Worm (Caenorhabditis elegans) whole organism, L4 larva: ENCODE measurements around the gene C09H10.5.

ENCODE experiments used
- F44E2.7 ChIP-seq: fragments of 200-800 bp; sonication (Bioruptor generic); IDR thresholded peaks from 2 replicates; pipeline ENCODE4 v2.1.2; 2022; ENCODE audit warnings: missing genetic modification characterization, missing compliant biosample characterization
- R02D3.7 ChIP-seq: fragments of 150-350 bp; sonication (generic microtip); optimal IDR thresholded peaks from 3 replicates; lab custom pipeline; 2014; ENCODE audit warnings: missing biosample characterization, missing genetic modification characterization
- T20F7.1 ChIP-seq: fragments of 200-800 bp; sonication (Bioruptor generic); optimal IDR thresholded peaks from 2 replicates; lab custom pipeline; 2018; ENCODE audit warnings: mild to moderate bottlenecking, missing genetic modification characterization, missing compliant biosample characterization
- T26A8.4 ChIP-seq: fragments of 200-800 bp; sonication (Bioruptor generic); IDR thresholded peaks from 2 replicates; pipeline ENCODE4 v1.3.6; 2022; ENCODE audit warnings: missing genetic modification characterization, missing compliant biosample characterization
- Y48G9A.11 ChIP-seq: fragments of 200-800 bp; sonication (Bioruptor generic); IDR thresholded peaks from 2 replicates; pipeline ENCODE4 v1.3.6; 2022; ENCODE audit warnings: missing genetic modification reagents, missing genetic modification characterization, missing compliant biosample characterization
- Y5F2A.4 ChIP-seq: fragments of 200-800 bp; sonication (Bioruptor generic); optimal IDR thresholded peaks from 2 replicates; lab custom pipeline; 2018; ENCODE audit warnings: mild to moderate bottlenecking, missing genetic modification characterization, missing compliant biosample characterization
- Y75B8A.6 ChIP-seq: fragments of 200-800 bp; sonication (Bioruptor generic); IDR thresholded peaks from 2 replicates; pipeline ENCODE4 v1.3.6; 2022; ENCODE audit warnings: missing genetic modification reagents, missing genetic modification characterization, missing compliant biosample characterization
- aha-1 ChIP-seq: fragments of 150-350 bp; peaks from one replicate; lab custom pipeline; 2014; ENCODE audit warnings: missing biosample characterization, missing genetic modification characterization
- ama-1 ChIP-seq: fragments of 150-350 bp; optimal IDR thresholded peaks from 2 replicates; lab custom pipeline; 2014; ENCODE audit warnings: inconsistent platforms, mixed read lengths
- arid-1 ChIP-seq: fragments of 200-800 bp; sonication (Bioruptor generic); conservative IDR thresholded peaks from 2 replicates; pipeline ENCODE4 v1.3.6; 2022; ENCODE audit warnings: missing genetic modification reagents, missing genetic modification characterization, missing compliant biosample characterization
- attf-4 ChIP-seq: sonication (generic microtip); optimal IDR thresholded peaks from 3 replicates; lab custom pipeline; 2017; ENCODE audit warnings: missing biosample characterization, missing genetic modification characterization
- ceh-28 ChIP-seq: fragments of 150-350 bp; optimal IDR thresholded peaks from 2 replicates; lab custom pipeline; 2014; ENCODE audit warnings: missing biosample characterization, missing genetic modification reagents, missing genetic modification characterization
- ceh-44 ChIP-seq: fragments of 200-800 bp; sonication (Bioruptor generic); IDR thresholded peaks from 2 replicates; pipeline ENCODE4 v1.3.6; 2022; ENCODE audit warnings: missing genetic modification reagents, missing genetic modification characterization, missing compliant biosample characterization
- ceh-82 ChIP-seq: sonication (generic microtip); optimal IDR thresholded peaks from 2 replicates; lab custom pipeline; 2017; ENCODE audit warnings: missing biosample characterization, missing genetic modification characterization
- daf-8 ChIP-seq: fragments of 200-800 bp; sonication (Bioruptor generic); IDR thresholded peaks from 2 replicates; pipeline ENCODE4 v1.3.6; 2022; ENCODE audit warnings: missing genetic modification characterization, missing compliant biosample characterization
- dmd-9 ChIP-seq: fragments of 200-800 bp; sonication (Bioruptor generic); IDR thresholded peaks from 2 replicates; pipeline ENCODE4 v1.3.6; 2022; ENCODE audit warnings: missing genetic modification reagents, missing genetic modification characterization, missing compliant biosample characterization
- duxl-1 ChIP-seq: sonication (generic microtip); optimal IDR thresholded peaks from 2 replicates; lab custom pipeline; 2016; ENCODE audit warnings: mild to moderate bottlenecking, missing genetic modification characterization, moderate library complexity, missing compliant biosample characterization; ENCODE audit not compliant: poor library complexity
- egl-43 ChIP-seq: fragments of 200-800 bp; sonication (Bioruptor generic); IDR thresholded peaks from 2 replicates; pipeline ENCODE4 v1.3.6; 2022; ENCODE audit warnings: missing genetic modification reagents, missing genetic modification characterization, missing compliant biosample characterization
- fkh-10 ChIP-seq: fragments of 150-350 bp; optimal IDR thresholded peaks from 2 replicates; lab custom pipeline; 2014; ENCODE audit warnings: missing biosample characterization, missing genetic modification reagents, missing genetic modification characterization
- fos-1 ChIP-seq: fragments of 150-350 bp; optimal IDR thresholded peaks from 2 replicates; lab custom pipeline; 2014; ENCODE audit warnings: missing biosample characterization, missing genetic modification characterization
- hlh-11 ChIP-seq: fragments of 200-800 bp; sonication (Bioruptor generic); optimal IDR thresholded peaks from 2 replicates; lab custom pipeline; 2018; ENCODE audit warnings: mild to moderate bottlenecking, missing genetic modification characterization, missing compliant biosample characterization
- hmg-1.1 ChIP-seq: fragments of 200-800 bp; sonication (Bioruptor generic); IDR thresholded peaks from 2 replicates; pipeline ENCODE4 v1.3.6; 2022; ENCODE audit warnings: missing genetic modification reagents, missing genetic modification characterization, missing compliant biosample characterization
- lin-15B ChIP-seq: fragments of 150-350 bp; sonication (generic microtip); optimal IDR thresholded peaks from 3 replicates; lab custom pipeline; 2014; ENCODE audit warnings: missing biosample characterization, missing genetic modification characterization
- lin-39 ChIP-seq: fragments of 150-350 bp; optimal IDR thresholded peaks from 2 replicates; lab custom pipeline; 2014; ENCODE audit warnings: missing biosample characterization, missing genetic modification reagents, missing genetic modification characterization
- madf-5 ChIP-seq, 2 experiments: fragments of 200-800 bp; sonication (Bioruptor generic); IDR thresholded peaks; 2 replicates each; pipeline ENCODE4 v1.3.6; 2022; ENCODE audit warnings: missing compliant biosample characterization in 2 of 2, missing genetic modification characterization in 2 of 2
- madf-9 ChIP-seq: fragments of 200-800 bp; sonication (Bioruptor generic); conservative IDR thresholded peaks from 2 replicates; pipeline ENCODE4 v1.3.6; 2022; ENCODE audit warnings: missing genetic modification reagents, missing genetic modification characterization, missing compliant biosample characterization
- mdl-1 ChIP-seq, 2 experiments: fragments of 150-350 bp in 1 of 2; sonication (generic microtip) in 1 of 2; optimal IDR thresholded peaks; 2 replicates each; lab custom pipeline; 2014 to 2017; ENCODE audit warnings: missing biosample characterization in 2 of 2, missing genetic modification characterization in 2 of 2
- mep-1 ChIP-seq: fragments of 150-350 bp; sonication (generic microtip); optimal IDR thresholded peaks from 3 replicates; lab custom pipeline; 2014; ENCODE audit warnings: missing biosample characterization, missing genetic modification characterization
- mxl-2 ChIP-seq: fragments of 200-800 bp; sonication (Bioruptor generic); conservative IDR thresholded peaks from 2 replicates; pipeline ENCODE4 v1.3.6; 2022; ENCODE audit warnings: missing genetic modification reagents, missing genetic modification characterization, missing compliant biosample characterization
- mxl-3 ChIP-seq: fragments of 200-800 bp; sonication (Bioruptor generic); optimal IDR thresholded peaks from 2 replicates; lab custom pipeline; 2018; ENCODE audit warnings: mild to moderate bottlenecking, missing genetic modification characterization, missing compliant biosample characterization
- nhr-28 ChIP-seq: fragments of 150-350 bp; optimal IDR thresholded peaks from 2 replicates; lab custom pipeline; 2014; ENCODE audit warnings: missing biosample characterization, missing genetic modification characterization
- nhr-42 ChIP-seq: fragments of 200-800 bp; sonication (Bioruptor generic); IDR thresholded peaks from 2 replicates; pipeline ENCODE4 v1.3.6; 2022; ENCODE audit warnings: missing genetic modification characterization, missing compliant biosample characterization
- nhr-48 ChIP-seq: sonication (generic microtip); optimal IDR thresholded peaks from 2 replicates; lab custom pipeline; 2016; ENCODE audit warnings: mild to moderate bottlenecking, missing genetic modification characterization, missing compliant biosample characterization
- pha-4 ChIP-seq, 2 experiments: fragments of 150-350 bp in 1 of 2; fragments of 200-800 bp in 1 of 2; sonication (Bioruptor generic) in 1 of 2; IDR thresholded peaks in 1 of 2; optimal IDR thresholded peaks in 1 of 2; 2 replicates each; pipeline versions ENCODE4 v1.3.6 to Lab custom; 2014 to 2022; ENCODE audit warnings: missing genetic modification characterization in 2 of 2, missing genetic modification reagents in 2 of 2, missing biosample characterization in 1 of 2, missing compliant biosample characterization in 1 of 2
- pqm-1 ChIP-seq: sonication (generic microtip); optimal IDR thresholded peaks from 2 replicates; lab custom pipeline; 2017; ENCODE audit warnings: missing biosample characterization, missing genetic modification characterization
- rbr-2 ChIP-seq: sonication (generic microtip); optimal IDR thresholded peaks from 2 replicates; lab custom pipeline; 2016; ENCODE audit warnings: missing genotype, missing genetic modification characterization, missing compliant biosample characterization
- saeg-2 ChIP-seq: fragments of 200-800 bp; sonication (Bioruptor generic); IDR thresholded peaks from 2 replicates; pipeline ENCODE4 v1.3.6; 2022; ENCODE audit warnings: missing genetic modification reagents, missing genetic modification characterization, missing compliant biosample characterization
- sdz-12 ChIP-seq: fragments of 200-800 bp; sonication (Bioruptor generic); optimal IDR thresholded peaks from 2 replicates; lab custom pipeline; 2018; ENCODE audit warnings: mild to moderate bottlenecking, missing genetic modification characterization, missing compliant biosample characterization
- set-16 ChIP-seq: fragments of 200-800 bp; sonication (Bioruptor generic); IDR thresholded peaks from 2 replicates; pipeline ENCODE4 v1.3.6; 2022; ENCODE audit warnings: missing genetic modification reagents, missing genetic modification characterization, missing compliant biosample characterization
- skn-1 ChIP-seq: fragments of 150-350 bp; optimal IDR thresholded peaks from 2 replicates; lab custom pipeline; 2014; ENCODE audit warnings: missing biosample characterization, missing genetic modification characterization
- snpc-1.2 ChIP-seq: fragments of 200-800 bp; sonication (Bioruptor generic); IDR thresholded peaks from 2 replicates; pipeline ENCODE4 v1.3.6; 2022; ENCODE audit warnings: missing genetic modification reagents, missing genetic modification characterization, missing compliant biosample characterization
- snpc-4 ChIP-seq: fragments of 150-350 bp; optimal IDR thresholded peaks from 2 replicates; lab custom pipeline; 2014; ENCODE audit warnings: missing biosample characterization, missing genetic modification characterization
- spr-3 ChIP-seq: fragments of 200-800 bp; sonication (Bioruptor generic); optimal IDR thresholded peaks from 2 replicates; lab custom pipeline; 2018; ENCODE audit warnings: mild to moderate bottlenecking, missing genetic modification characterization, missing compliant biosample characterization
- tra-1 ChIP-seq: fragments of 200-800 bp; sonication (Bioruptor generic); IDR thresholded peaks from 2 replicates; pipeline ENCODE4 v1.3.6; 2022; ENCODE audit warnings: missing genetic modification reagents, missing genetic modification characterization, missing compliant biosample characterization
- vab-7 ChIP-seq: fragments of 200-800 bp; sonication (Bioruptor generic); IDR thresholded peaks from 2 replicates; pipeline ENCODE4 v1.3.6; 2022; ENCODE audit warnings: missing genetic modification reagents, missing genetic modification characterization, missing compliant biosample characterization
- zag-1 ChIP-seq: fragments of 150-350 bp; optimal IDR thresholded peaks from 2 replicates; lab custom pipeline; 2014; ENCODE audit warnings: missing biosample characterization, missing genetic modification characterization
- zfp-2 ChIP-seq: sonication (generic microtip); optimal IDR thresholded peaks from 2 replicates; lab custom pipeline; 2016; ENCODE audit warnings: mild to moderate bottlenecking, missing genetic modification characterization, missing compliant biosample characterization
- zfp-3 ChIP-seq: fragments of 200-800 bp; sonication (Bioruptor generic); conservative IDR thresholded peaks from 2 replicates; pipeline ENCODE4 v1.3.6; 2022; ENCODE audit warnings: missing genetic modification reagents, missing genetic modification characterization, missing compliant biosample characterization
- zip-11 ChIP-seq: fragments of 200-800 bp; sonication (Bioruptor generic); IDR thresholded peaks from 2 replicates; pipeline ENCODE4 v1.3.6; 2022; ENCODE audit warnings: missing genetic modification characterization, missing compliant biosample characterization

C09H10.5 gene

ce11 chrII:11149866-11150685 is 46.5 kb upstream of the C09H10.5 start (continued):
- no peak for TF ChIP-seq lin-39 (tag; lab: Kevin White, UChicago)
- no peak; the same call in 1 of the 2 replicates for TF ChIP-seq pha-4 (GFP tag; IDR thresholded peaks at IDR 0.05; lab: Robert Waterston, UW)
- no peak for TF ChIP-seq pha-4 (tag; optimal IDR thresholded peaks at IDR 0.05; lab: Kevin White, UChicago)
- peak; percentile 92 for TF ChIP-seq aha-1 (tag; lab: Kevin White, UChicago)
- TF ChIP-seq F44E2.7 (GFP tag; lab: Robert Waterston, UW) = no peak
- TF ChIP-seq rbr-2 (tag; lab: Kevin White, UChicago) = no peak
- TF ChIP-seq fkh-10 = no peak
- TF ChIP-seq hlh-11 = peak; percentile 66
- TF ChIP-seq zip-11 (GFP tag; lab: Robert Waterston, UW) = no peak
- TF ChIP-seq hmg-1.1 (GFP tag; lab: Robert Waterston, UW) = no peak
- TF ChIP-seq nhr-48 (tag; lab: Kevin White, UChicago) = peak; percentile 73
- TF ChIP-seq attf-4 (tag; lab: Kevin White, UChicago) = no peak
- no peak for TF ChIP-seq Y5F2A.4 (GFP tag; lab: Kevin White, UChicago)
- TF ChIP-seq dmd-9 (GFP tag; lab: Robert Waterston, UW) = no peak
- TF ChIP-seq ceh-82 (tag; lab: Kevin White, UChicago) = no peak
- no peak for TF ChIP-seq ceh-28 (tag; lab: Kevin White, UChicago)
- TF ChIP-seq duxl-1 (tag; lab: Kevin White, UChicago) = no peak
- TF ChIP-seq madf-5 (GFP tag; IDR thresholded peaks at IDR 0.05; lab: Robert Waterston, UW) = no peak
- TF ChIP-seq spr-3 = no peak
- no peak for TF ChIP-seq pqm-1
- TF ChIP-seq tra-1 (GFP tag; lab: Robert Waterston, UW) = peak; percentile 66; the same call in 1 of the 2 replicates
- 0 out of 2 replicates have a peak, but pooled peaks have one; percentile 31 for TF ChIP-seq snpc-1.2 (GFP tag; lab: Robert Waterston, UW)
- 0 out of 2 replicates have a peak, but pooled peaks have one; percentile 65 for TF ChIP-seq daf-8 (GFP tag; lab: Robert Waterston, UW)
- TF ChIP-seq Y75B8A.6 (GFP tag; lab: Robert Waterston, UW) = peak; percentile 23; the same call in 1 of the 2 replicates
- no peak for TF ChIP-seq nhr-42 (GFP tag; lab: Robert Waterston, UW)
- peak; percentile 59 for TF ChIP-seq T20F7.1
- peak; percentile 80 for TF ChIP-seq saeg-2 (GFP tag; lab: Robert Waterston, UW)
- TF ChIP-seq ceh-44 (GFP tag; lab: Robert Waterston, UW) = no peak
- no peak for TF ChIP-seq mdl-1 (tag; optimal IDR thresholded peaks at IDR 0.05; lab: Kevin White, UChicago)
- no peak for TF ChIP-seq mxl-3 (GFP tag; lab: Kevin White, UChicago)
- TF ChIP-seq sdz-12 (GFP tag; lab: Kevin White, UChicago) = no peak
- peak; percentile 56; the same call in 1 of the 2 replicates for TF ChIP-seq madf-9 (GFP tag; lab: Robert Waterston, UW)
- peak; percentile 91 for TF ChIP-seq T26A8.4
- no peak for TF ChIP-seq skn-1 (tag; lab: Kevin White, UChicago)
- peak; percentile 75 for TF ChIP-seq egl-43 (GFP tag; lab: Robert Waterston, UW)
- peak; percentile 17 for TF ChIP-seq fos-1 (tag; lab: Kevin White, UChicago)
- no peak for TF ChIP-seq nhr-28 (tag; lab: Kevin White, UChicago)
- TF ChIP-seq R02D3.7 (tag; lab: Kevin White, UChicago) = no peak
- peak; percentile 77; the same call in 1 of the 2 replicates for TF ChIP-seq arid-1 (GFP tag; lab: Robert Waterston, UW)
- no peak for TF ChIP-seq Y48G9A.11 (GFP tag; lab: Robert Waterston, UW)
- peak; percentile 89; the same call in 1 of the 2 replicates for TF ChIP-seq zfp-3
- no peak for TF ChIP-seq set-16 (GFP tag; lab: Robert Waterston, UW)
- no peak for TF ChIP-seq zag-1 (tag; lab: Kevin White, UChicago)
- no peak for TF ChIP-seq snpc-4
- TF ChIP-seq zfp-2 (tag; lab: Kevin White, UChicago) = no peak
- TF ChIP-seq vab-7 (GFP tag; lab: Robert Waterston, UW) = no peak
- no peak for TF ChIP-seq ama-1 (lab: Kevin White, UChicago)
- 0 out of 2 replicates have a peak, but pooled peaks have one; percentile 46 for TF ChIP-seq mxl-2 (GFP tag; lab: Robert Waterston, UW)
- TF ChIP-seq mep-1 (tag; lab: Kevin White, UChicago) = peak; percentile 79
- no peak for TF ChIP-seq lin-15B (tag; lab: Kevin White, UChicago)
